Worm (Caenorhabditis elegans): ENCODE results near the gene R13H4.6.

The R13H4.6 gene

ce11 chrV:11891143-11891862 is 28.4 kb downstream of the R13H4.6 start, which contains the start of the genes sodh-2 and srx-76:
Gene sodh-2, minus strand, starts transcription at chrV:11891243.
Gene srx-76, plus strand, starts transcription at chrV:11891812.
- TF ChIP-seq skn-1 (tag; optimal IDR thresholded peaks at IDR 0.05) (no peak), efl-1 (optimal IDR thresholded peaks at IDR 0.05) (no peak), efl-1 (GFP tag; optimal IDR thresholded peaks at IDR 0.05 in 1 of 2) (peak in 1 of 2 experiments; percentile 47), lin-35 (GFP tag; optimal IDR thresholded peaks at IDR 0.05) (peak in 1 of 2 experiments; percentile 1), tbx-2 (tag; optimal IDR thresholded peaks at IDR 0.05) (no peak), nhr-20 (tag; optimal IDR thresholded peaks at IDR 0.05) (peak; percentile 33)

ce11 chrV:11893975-11894374 is 31.1 kb downstream of the R13H4.6 start, which contains the start of gene K12G11.6:
Gene K12G11.6, plus strand, starts transcription at chrV:11894331.
- no peak for TF ChIP-seq pqm-1 (tag; optimal IDR thresholded peaks at IDR 0.05)
- TF ChIP-seq lin-35 (GFP tag; optimal IDR thresholded peaks at IDR 0.05), result no peak
- no peak for TF ChIP-seq isw-1 (GFP tag; IDR thresholded peaks at IDR 0.05)
- no peak for TF ChIP-seq lsy-2 (tag; optimal IDR thresholded peaks at IDR 0.05)
- no peak for TF ChIP-seq nhr-12 (tag; optimal IDR thresholded peaks at IDR 0.05)
- TF ChIP-seq ceh-63 (GFP tag; optimal IDR thresholded peaks at IDR 0.05), result no peak
- no peak for TF ChIP-seq irx-1 (tag; optimal IDR thresholded peaks at IDR 0.05)
- TF ChIP-seq mep-1 (tag; optimal IDR thresholded peaks at IDR 0.05), result no peak

DNA sequence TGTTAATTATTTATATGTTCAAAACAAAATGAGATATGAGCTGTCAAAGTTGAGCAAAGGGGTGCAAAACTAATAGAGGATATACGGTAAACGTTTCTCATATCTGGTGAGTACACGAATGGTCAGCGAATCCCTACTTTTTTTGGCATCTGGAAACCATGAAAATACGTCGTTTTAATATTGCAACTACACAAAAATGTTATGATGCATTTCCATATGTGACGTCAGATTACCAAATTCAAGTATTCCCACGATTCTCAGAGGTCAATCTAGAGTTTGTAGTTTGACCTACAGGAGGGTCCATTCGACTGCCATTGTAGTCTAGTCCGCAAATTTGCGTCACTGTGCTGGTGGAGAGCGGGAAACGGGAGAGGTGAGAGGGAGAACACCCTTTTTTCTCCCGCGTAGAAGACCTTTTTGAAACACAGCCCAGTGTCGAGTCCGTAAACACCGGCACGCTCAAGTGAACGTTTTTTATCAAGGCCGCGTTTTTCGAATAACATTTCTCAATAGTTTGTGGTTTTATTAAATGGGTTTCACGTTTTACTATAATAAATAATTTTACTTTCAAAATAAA is 33.5 kb downstream of the R13H4.6 start:
- TF ChIP-seq jun-1 (tag; optimal IDR thresholded peaks at IDR 0.05) (no peak), zip-4 (GFP tag; optimal IDR thresholded peaks at IDR 0.05) (no peak), hpl-2 (GFP tag; optimal IDR thresholded peaks at IDR 0.05) (no peak), grh-1 (GFP tag; IDR thresholded peaks at IDR 0.05) (no peak), ceh-8 (GFP tag; optimal IDR thresholded peaks at IDR 0.05) (no peak), ceh-63 (GFP tag; optimal IDR thresholded peaks at IDR 0.05) (no peak), skn-1 (tag; optimal IDR thresholded peaks at IDR 0.05) (no peak), vab-15 (tag; optimal IDR thresholded peaks at IDR 0.05) (no peak), ceh-90 (tag; optimal IDR thresholded peaks at IDR 0.05) (no peak), sox-4 (tag; optimal IDR thresholded peaks at IDR 0.05) (no peak), elt-2 (tag; optimal IDR thresholded peaks at IDR 0.05) (no peak), pag-3 (tag; optimal IDR thresholded peaks at IDR 0.05; ENCODE audit: borderline replicate concordance, insufficient read depth) (no peak), nhr-85 (tag) (peak; percentile 41), nhr-20 (tag; optimal IDR thresholded peaks at IDR 0.05) (peak; percentile 81), lsy-2 (tag; optimal IDR thresholded peaks at IDR 0.05) (peak; percentile 14 to 49), efl-3 (GFP tag; optimal IDR thresholded peaks at IDR 0.05) (no peak), pqm-1 (tag; optimal IDR thresholded peaks at IDR 0.05) (no peak), lin-13 (GFP tag; optimal IDR thresholded peaks at IDR 0.05) (no peak), dsc-1 (tag; optimal IDR thresholded peaks at IDR 0.05) (no peak), egl-13 (tag; optimal IDR thresholded peaks at IDR 0.05) (no peak), lin-35 (GFP tag; optimal IDR thresholded peaks at IDR 0.05) (peak; percentile 51 to 84), nhr-90 (tag; optimal IDR thresholded peaks at IDR 0.05; ENCODE audit: poor library complexity) (no peak), lin-14 (GFP tag; optimal IDR thresholded peaks at IDR 0.05) (peak; percentile 73), ets-5 (GFP tag; IDR thresholded peaks at IDR 0.05) (no peak), unc-86 (tag; optimal IDR thresholded peaks at IDR 0.05) (no peak), ama-1 (optimal IDR thresholded peaks at IDR 0.05) (no peak), ces-1 (GFP tag; optimal IDR thresholded peaks at IDR 0.05) (no peak), lir-3 (tag; optimal IDR thresholded peaks at IDR 0.05; ENCODE audit: poor library complexity) (no peak), fkh-4 (tag; optimal IDR thresholded peaks at IDR 0.05; ENCODE audit: borderline replicate concordance) (no peak), hlh-17 (GFP tag; optimal IDR thresholded peaks at IDR 0.05; ENCODE audit: borderline replicate concordance) (no peak), snu-23 (GFP tag; optimal IDR thresholded peaks at IDR 0.05) (peak; percentile 52), irx-1 (tag; optimal IDR thresholded peaks at IDR 0.05) (no peak), blmp-1 (tag; optimal IDR thresholded peaks at IDR 0.05) (peak; percentile 67), nhr-77 (tag; optimal IDR thresholded peaks at IDR 0.05) (no peak), lin-39 (tag; optimal IDR thresholded peaks at IDR 0.05) (no peak), nhr-237 (tag; optimal IDR thresholded peaks at IDR 0.05) (no peak), elt-3 (tag; optimal IDR thresholded peaks at IDR 0.05) (no peak), nhr-84 (tag; optimal IDR thresholded peaks at IDR 0.05) (no peak), rnt-1 (tag; optimal IDR thresholded peaks at IDR 0.05) (no peak), dpl-1 (GFP tag; optimal IDR thresholded peaks at IDR 0.05) (peak; percentile 69 to 82 (median 77))
